Worm (Caenorhabditis elegans): ENCODE results near the gene ador-1.
A peak's percentile ranks its signal among the peaks of the same experiment; 100 is the strongest.

Gene ador-1

DNA sequence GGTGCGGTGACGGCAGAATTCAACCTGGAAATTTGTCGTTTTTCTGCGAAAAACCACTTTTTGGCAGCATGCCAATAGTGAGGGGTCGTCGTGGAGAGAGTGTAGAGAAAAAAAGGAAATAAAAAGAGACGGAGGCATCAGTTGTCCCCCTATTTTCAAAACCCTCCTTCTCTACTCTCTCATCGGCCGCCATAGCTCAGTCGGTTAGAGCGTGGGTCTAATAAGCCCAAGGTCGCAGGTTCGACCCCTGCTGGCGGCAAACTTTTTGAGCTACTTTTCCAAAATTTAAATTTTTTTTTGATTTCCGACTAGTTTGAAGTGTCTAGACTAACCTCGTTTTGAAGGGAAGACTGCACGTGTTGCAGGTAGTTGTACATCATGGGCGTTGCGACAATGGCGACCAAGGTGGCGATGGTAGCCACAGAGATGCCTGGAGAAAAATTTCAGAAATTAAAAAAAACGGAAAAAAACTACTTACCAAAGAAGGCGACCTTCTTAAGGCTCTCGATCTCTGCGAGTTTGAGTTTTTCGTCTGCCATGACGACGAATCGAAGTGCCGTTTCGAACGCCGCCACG lies 8.0 kb downstream of the ador-1 start, which contains the start of gene col-85 (continued):
- peak; percentile 90 for TF ChIP-seq lin-38 (GFP tag; IDR thresholded peaks at IDR 0.05)
- TF ChIP-seq spr-3 (GFP tag; optimal IDR thresholded peaks at IDR 0.05) = peak; percentile 81
- peak; percentile 74 for TF ChIP-seq lin-13 (GFP tag; optimal IDR thresholded peaks at IDR 0.05)
- TF ChIP-seq nhr-48 (tag; optimal IDR thresholded peaks at IDR 0.05) = peak; percentile 67
- peak; percentile 91 for TF ChIP-seq arid-1 (GFP tag; conservative IDR thresholded peaks at IDR 0.05)
- no peak for TF ChIP-seq ceh-28 (tag; optimal IDR thresholded peaks at IDR 0.05)
- peak; percentile 87 for TF ChIP-seq madf-9 (GFP tag; conservative IDR thresholded peaks at IDR 0.05)
- TF ChIP-seq Y48G9A.11 (GFP tag; IDR thresholded peaks at IDR 0.05) = peak; percentile 87
- TF ChIP-seq zip-2 (tag; optimal IDR thresholded peaks at IDR 0.05) = peak; percentile 60
- TF ChIP-seq php-3 (GFP tag; IDR thresholded peaks at IDR 0.05) = peak; percentile 84
- no peak for TF ChIP-seq ces-1 (GFP tag; optimal IDR thresholded peaks at IDR 0.05)
- peak; percentile 92 for TF ChIP-seq F26F4.8 (GFP tag; conservative IDR thresholded peaks at IDR 0.05)
- TF ChIP-seq R02D3.7 (tag; optimal IDR thresholded peaks at IDR 0.05) = peak; percentile 21
- peak; percentile 73 for TF ChIP-seq zfp-3 (GFP tag; conservative IDR thresholded peaks at IDR 0.05)
- TF ChIP-seq Y75B8A.6 (GFP tag; IDR thresholded peaks at IDR 0.05) = peak; percentile 73; the same call in 1 of the 2 replicates
- peak; percentile 48 for TF ChIP-seq nhr-6 (tag; optimal IDR thresholded peaks at IDR 0.05)
- TF ChIP-seq hlh-30 (tag; optimal IDR thresholded peaks at IDR 0.05; ENCODE audit: insufficient read depth) = peak; percentile 65
- TF ChIP-seq dmd-8 (GFP tag; IDR thresholded peaks at IDR 0.05) = peak; percentile 95
- TF ChIP-seq ZK546.5 (tag; optimal IDR thresholded peaks at IDR 0.05) = no peak
- TF ChIP-seq Y5F2A.4 (GFP tag; optimal IDR thresholded peaks at IDR 0.05) = peak; percentile 79
- no peak for TF ChIP-seq nhr-10 (tag; optimal IDR thresholded peaks at IDR 0.05)
- peak; percentile 56 for TF ChIP-seq nhr-11 (tag; optimal IDR thresholded peaks at IDR 0.05)
- TF ChIP-seq jun-1 (tag; optimal IDR thresholded peaks at IDR 0.05) = no peak
- peak; percentile 93 for TF ChIP-seq ZK337.2 (GFP tag; IDR thresholded peaks at IDR 0.05)
- no peak for TF ChIP-seq fos-1 (tag; optimal IDR thresholded peaks at IDR 0.05)
- peak; percentile 48 for TF ChIP-seq zfp-2 (tag; optimal IDR thresholded peaks at IDR 0.05)
- peak; percentile 95 for TF ChIP-seq pha-4 (GFP tag; IDR thresholded peaks at IDR 0.05)
- no peak for TF ChIP-seq pha-4 (tag; optimal IDR thresholded peaks at IDR 0.05)
- TF ChIP-seq ztf-7 (tag; optimal IDR thresholded peaks at IDR 0.05) = peak; percentile 71
- TF ChIP-seq ceh-20 (GFP tag; IDR thresholded peaks at IDR 0.05) = peak; percentile 78
- TF ChIP-seq dve-1 (tag; optimal IDR thresholded peaks at IDR 0.05; ENCODE audit: insufficient read depth) = no peak
- no peak for TF ChIP-seq sdz-12 (GFP tag; optimal IDR thresholded peaks at IDR 0.05)
- TF ChIP-seq snpc-1.2 (GFP tag; IDR thresholded peaks at IDR 0.05) = peak; percentile 88
- TF ChIP-seq ceh-44 (GFP tag; IDR thresholded peaks at IDR 0.05) = peak; percentile 92
- peak; percentile 57; the same call in 1 of the 2 replicates for TF ChIP-seq saeg-2 (GFP tag; IDR thresholded peaks at IDR 0.05)
- TF ChIP-seq cey-2 (tag; optimal IDR thresholded peaks at IDR 0.05; ENCODE audit: borderline replicate concordance, insufficient read depth) = no peak
- no peak for TF ChIP-seq daf-19 (GFP tag; conservative IDR thresholded peaks at IDR 0.05)
- TF ChIP-seq rbr-2 (tag; optimal IDR thresholded peaks at IDR 0.05) = peak; percentile 87
- TF ChIP-seq nhr-28 (tag; optimal IDR thresholded peaks at IDR 0.05) = peak; percentile 48
- no peak for TF ChIP-seq skn-1 (tag; optimal IDR thresholded peaks at IDR 0.05)
- TF ChIP-seq nhr-111 (GFP tag; optimal IDR thresholded peaks at IDR 0.05) = peak; percentile 73
- TF ChIP-seq mes-2 (tag; optimal IDR thresholded peaks at IDR 0.05; ENCODE audit: poor library complexity, severe bottlenecking) = peak; percentile 83
- TF ChIP-seq nhr-237 (tag; optimal IDR thresholded peaks at IDR 0.05) = no peak
- TF ChIP-seq gei-8 (GFP tag; optimal IDR thresholded peaks at IDR 0.05) = peak; percentile 76
- no peak for TF ChIP-seq attf-4 (tag; optimal IDR thresholded peaks at IDR 0.05)
- no peak for TF ChIP-seq mep-1 (tag; optimal IDR thresholded peaks at IDR 0.05)
- TF ChIP-seq zag-1 (tag; optimal IDR thresholded peaks at IDR 0.05) = no peak
- no peak for TF ChIP-seq ceh-62 (tag; optimal IDR thresholded peaks at IDR 0.05)
- peak; percentile 75 for TF ChIP-seq lin-29 (GFP tag; IDR thresholded peaks at IDR 0.05)
- TF ChIP-seq F49E8.2 (tag; optimal IDR thresholded peaks at IDR 0.05; ENCODE audit: borderline replicate concordance) = peak; percentile 49
- TF ChIP-seq fkh-10 (GFP tag; optimal IDR thresholded peaks at IDR 0.05) = peak; percentile 30

Measured in whole organism, L4 larva.